Fruit fly (Drosophila melanogaster) whole organism, embryonic: ENCODE results near the gene Acyp2.

Experiments
- Bdp1 ChIP-seq: fragments of 200-800 bp; sonication (Bioruptor generic); optimal IDR thresholded peaks from 3 replicates; lab custom pipeline; 2016; ENCODE audit warnings: missing biosample characterization, missing genetic modification characterization
- CG14441 ChIP-seq: fragments of 200-800 bp; sonication (Bioruptor generic); IDR thresholded peaks from 2 replicates; pipeline ENCODE4 v1.3.6; 2022; ENCODE audit warnings: missing biosample characterization, missing genetic modification characterization
- CG1647 ChIP-seq: fragments of 200-800 bp; sonication (Bioruptor generic); optimal IDR thresholded peaks from 3 replicates; lab custom pipeline; 2016; ENCODE audit warnings: missing biosample characterization, missing genetic modification characterization
- CG31224 ChIP-seq: fragments of 200-800 bp; sonication (Bioruptor generic); IDR thresholded peaks from 2 replicates; pipeline ENCODE4 v1.3.6; 2022; ENCODE audit warnings: missing biosample characterization, missing genetic modification characterization
- CG8281 ChIP-seq: fragments of 200-800 bp; sonication (Bioruptor generic); optimal IDR thresholded peaks from 2 replicates; lab custom pipeline; 2018; ENCODE audit warnings: missing biosample characterization, mild to moderate bottlenecking, missing genetic modification characterization, moderate library complexity
- CG8765 ChIP-seq: fragments of 200-800 bp; sonication (Bioruptor generic); IDR thresholded peaks from 2 replicates; pipeline ENCODE4 v1.3.6; 2022; ENCODE audit warnings: missing biosample characterization, missing genetic modification characterization
- NfI ChIP-seq: fragments of 200-800 bp; sonication (Bioruptor generic); optimal IDR thresholded peaks from 3 replicates; lab custom pipeline; 2018; ENCODE audit warnings: missing biosample characterization, mild to moderate bottlenecking, missing genetic modification characterization, moderate library complexity
- TFAM ChIP-seq: fragments of 200-800 bp; sonication (Bioruptor generic); optimal IDR thresholded peaks from 2 replicates; lab custom pipeline; 2017; ENCODE audit warnings: missing biosample characterization, missing genetic modification characterization, inconsistent platforms
- Xrp1 ChIP-seq: fragments of 200-800 bp; sonication (Bioruptor generic); IDR thresholded peaks from 2 replicates; pipeline ENCODE4 v1.3.6; 2022; ENCODE audit warnings: missing biosample characterization, missing genetic modification characterization
- gro ChIP-seq: fragments of 200-800 bp; sonication (Bioruptor generic); optimal IDR thresholded peaks from 2 replicates; lab custom pipeline; 2016; ENCODE audit warnings: missing biosample characterization, missing genetic modification characterization
- slbo ChIP-seq: fragments of 200-800 bp; sonication (Bioruptor generic); IDR thresholded peaks from 2 replicates; pipeline ENCODE4 v1.3.6; 2022; ENCODE audit warnings: missing biosample characterization, missing genetic modification characterization

DNA sequence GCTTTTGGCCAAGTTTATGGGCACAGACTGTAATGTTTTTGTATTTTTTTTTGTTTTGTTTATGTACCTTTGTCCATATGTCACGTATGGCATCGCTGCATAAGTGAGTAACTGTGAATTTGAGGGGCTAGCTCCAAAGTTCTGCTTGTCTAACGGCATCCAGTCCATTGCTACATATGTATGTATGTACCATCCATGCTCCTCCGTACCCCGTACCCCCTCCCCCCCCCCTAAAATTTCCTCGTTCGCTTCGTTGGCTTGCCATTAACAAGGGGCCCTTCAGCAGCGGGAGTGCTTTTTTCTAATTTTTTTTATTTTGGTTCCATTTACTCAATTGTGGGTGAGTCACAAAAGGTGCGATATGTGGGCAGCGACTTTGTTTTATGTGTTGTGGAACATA, 21.7 kb downstream of the Acyp2 start:
- no peak for TF ChIP-seq CG14441 (GFP tag; lab: Robert Waterston, UW)
- no peak for TF ChIP-seq CG1647
- TF ChIP-seq NfI (GFP tag; lab: Kevin White, UChicago): no peak
- no peak for TF ChIP-seq TFAM
- TF ChIP-seq CG31224 (GFP tag; lab: Robert Waterston, UW): no peak
- TF ChIP-seq gro: no peak
- no peak for TF ChIP-seq CG8281 (tag; lab: Kevin White, UChicago)
- TF ChIP-seq Bdp1 (GFP tag; lab: Kevin White, UChicago): no peak
- TF ChIP-seq CG8765: no peak
- no peak for TF ChIP-seq slbo
- no peak for TF ChIP-seq Xrp1 (GFP tag; lab: Robert Waterston, UW)
